Worm (Caenorhabditis elegans): Measurements from ENCODE around the gene hyls-1.

The hyls-1 gene

ce11 chrV:7197036-7197435 lies 40.1 kb upstream of the hyls-1 start (continued):
- TF ChIP-seq K12H6.12 (tag; optimal IDR thresholded peaks at IDR 0.05) (no peak), snpc-3.4 (tag; optimal IDR thresholded peaks at IDR 0.05) (no peak), madf-3 (GFP tag; IDR thresholded peaks at IDR 0.05) (peak; percentile 91), C06A6.2 (GFP tag; conservative IDR thresholded peaks at IDR 0.05) (no peak), ceh-27 (GFP tag; optimal IDR thresholded peaks at IDR 0.05) (no peak), T07F8.4 (tag; optimal IDR thresholded peaks at IDR 0.05) (no peak), sdz-38 (tag; optimal IDR thresholded peaks at IDR 0.05) (no peak), attf-3 (GFP tag; conservative IDR thresholded peaks at IDR 0.05) (no peak), B0336.3 (GFP tag; IDR thresholded peaks at IDR 0.05) (no peak), pha-4 (tag; optimal IDR thresholded peaks at IDR 0.05) (no peak), ceh-58 (GFP tag; IDR thresholded peaks at IDR 0.05) (0 out of 2 replicates have a peak, but pooled peaks have one; percentile 52), ztf-26 (tag; optimal IDR thresholded peaks at IDR 0.05) (no peak), aptf-2 (GFP tag; conservative IDR thresholded peaks at IDR 0.05) (no peak), mcd-1 (GFP tag; IDR thresholded peaks at IDR 0.05) (no peak), aptf-3 (GFP tag; IDR thresholded peaks at IDR 0.05) (no peak), Y79H2A.3 (GFP tag; conservative IDR thresholded peaks at IDR 0.05) (no peak), lin-40 (tag; optimal IDR thresholded peaks at IDR 0.05) (no peak), ceh-40 (GFP tag; IDR thresholded peaks at IDR 0.05) (0 out of 2 replicates have a peak, but pooled peaks have one; percentile 3), F23B12.7 (tag; optimal IDR thresholded peaks at IDR 0.05; ENCODE audit: insufficient read depth) (no peak), lin-35 (GFP tag; optimal IDR thresholded peaks at IDR 0.05) (no peak), F39B2.1 (GFP tag; IDR thresholded peaks at IDR 0.05) (no peak), egl-44 (GFP tag; IDR thresholded peaks at IDR 0.05) (no peak), gei-17 (GFP tag; optimal IDR thresholded peaks at IDR 0.05) (no peak), rpc-1 (optimal IDR thresholded peaks at IDR 0.05) (no peak), rpc-1 (tag; optimal IDR thresholded peaks at IDR 0.05) (no peak), madf-8 (GFP tag; conservative IDR thresholded peaks at IDR 0.05) (no peak), nhr-90 (tag; optimal IDR thresholded peaks at IDR 0.05) (no peak), ztf-22 (GFP tag; optimal IDR thresholded peaks at IDR 0.05) (no peak), mes-4 (tag; optimal IDR thresholded peaks at IDR 0.05) (no peak), hlh-26 (GFP tag; conservative IDR thresholded peaks at IDR 0.05) (no peak), let-526 (GFP tag; IDR thresholded peaks at IDR 0.05) (no peak), mel-28 (tag; optimal IDR thresholded peaks at IDR 0.05; ENCODE audit: borderline replicate concordance) (no peak), nhr-27 (tag; optimal IDR thresholded peaks at IDR 0.05) (no peak), ceh-100 (GFP tag; IDR thresholded peaks at IDR 0.05) (no peak), F22D6.2 (tag; optimal IDR thresholded peaks at IDR 0.05) (no peak)

ce11 chrV:7198403-7198802 lies 38.8 kb upstream of the hyls-1 start:
- no peak for TF ChIP-seq K12H6.12 (tag; optimal IDR thresholded peaks at IDR 0.05)
- TF ChIP-seq ztf-18 (tag; optimal IDR thresholded peaks at IDR 0.05): no peak
- peak; percentile 71 for TF ChIP-seq tlf-1 (GFP tag; optimal IDR thresholded peaks at IDR 0.05)
- TF ChIP-seq dpl-1 (GFP tag; optimal IDR thresholded peaks at IDR 0.05): no peak
- TF ChIP-seq F49E8.2 (tag; optimal IDR thresholded peaks at IDR 0.05; ENCODE audit: insufficient read depth): no peak
- peak; percentile 95 for TF ChIP-seq nhr-80 (tag; optimal IDR thresholded peaks at IDR 0.05)
- no peak for TF ChIP-seq attf-3 (GFP tag; conservative IDR thresholded peaks at IDR 0.05)
- peak; percentile 73 for TF ChIP-seq ets-4 (GFP tag; optimal IDR thresholded peaks at IDR 0.05)
- TF ChIP-seq lin-40 (tag; optimal IDR thresholded peaks at IDR 0.05): peak; percentile 29
- TF ChIP-seq dpff-1 (tag; optimal IDR thresholded peaks at IDR 0.05): peak; percentile 1
- no peak for TF ChIP-seq K11D2.4 (GFP tag; IDR thresholded peaks at IDR 0.05)
- TF ChIP-seq athp-1 (tag; optimal IDR thresholded peaks at IDR 0.05): no peak
- no peak for TF ChIP-seq F57C9.4 (tag; optimal IDR thresholded peaks at IDR 0.05)
- 0 out of 2 replicates have a peak, but pooled peaks have one; percentile 31 for TF ChIP-seq hmg-1.2 (GFP tag; IDR thresholded peaks at IDR 0.05)
- TF ChIP-seq nfya-1 (tag; optimal IDR thresholded peaks at IDR 0.05; ENCODE audit: borderline replicate concordance, insufficient read depth): no peak
- TF ChIP-seq B0336.3 (GFP tag; IDR thresholded peaks at IDR 0.05): peak; percentile 88
- TF ChIP-seq F57A8.1 (GFP tag; optimal IDR thresholded peaks at IDR 0.05): no peak
- TF ChIP-seq ZK185.1 (tag; optimal IDR thresholded peaks at IDR 0.05; ENCODE audit: poor library complexity, severe bottlenecking): peak; percentile 8
- no peak for TF ChIP-seq unc-62 (GFP tag; optimal IDR thresholded peaks at IDR 0.05)
- no peak for TF ChIP-seq bed-1 (GFP tag; IDR thresholded peaks at IDR 0.05)

All from whole organism, young adult.